Worm (Caenorhabditis elegans) whole organism, young adult: ENCODE data around the gene hlh-4.

Experiments used
- ama-1 ChIP-seq, 3 experiments: fragments of 150-350 bp in 1 of 3; sonication (generic microtip) in 2 of 3; optimal IDR thresholded peaks; 2 replicates each; lab custom pipeline; 2014 to 2018; ENCODE audit warnings: missing biosample characterization in 2 of 3, missing genetic modification characterization in 2 of 3, missing genetic modification reagents in 2 of 3
- bed-2 ChIP-seq: fragments of 200-800 bp; sonication (Bioruptor generic); IDR thresholded peaks from 2 replicates; pipeline ENCODE4 v1.3.6; 2022; ENCODE audit warnings: missing genetic modification reagents, missing genetic modification characterization, missing compliant biosample characterization
- madf-6 ChIP-seq: fragments of 200-800 bp; sonication (Bioruptor generic); IDR thresholded peaks from 2 replicates; pipeline ENCODE4 v1.3.6; 2022; ENCODE audit warnings: missing genetic modification reagents, missing genetic modification characterization, missing compliant biosample characterization
- nfya-2 ChIP-seq: fragments of 200-800 bp; sonication (Bioruptor generic); IDR thresholded peaks from 2 replicates; pipeline ENCODE4 v1.3.6; 2022; ENCODE audit warnings: missing genetic modification reagents, missing genetic modification characterization, missing compliant biosample characterization
- unc-62 ChIP-seq: fragments of 150-350 bp; optimal IDR thresholded peaks from 2 replicates; lab custom pipeline; 2014; ENCODE audit warnings: missing biosample characterization, missing genetic modification reagents, missing genetic modification characterization

- TF ChIP-seq madf-6 (GFP tag; lab: Robert Waterston, UW): no peak
- TF ChIP-seq unc-62: no peak
- TF ChIP-seq nfya-2 (GFP tag; lab: Robert Waterston, UW): no peak
- TF ChIP-seq bed-2 (GFP tag; lab: Robert Waterston, UW): no peak
- TF ChIP-seq ama-1 (optimal IDR thresholded peaks at IDR 0.05; lab: Kevin White, UChicago): no peak
- TF ChIP-seq ama-1 (GFP tag; optimal IDR thresholded peaks at IDR 0.05; lab: Kevin White, UChicago): no peak
These were observed 28.2 kb upstream of the hlh-4 start for ce11 chrIII:9767095-9767494.
